Worm (Caenorhabditis elegans): ENCODE measurements around the gene rol-6.

The rol-6 gene

ce11 chrII:8716231-8716878 lies 16.5 kb upstream of the rol-6 start, which contains the start of the genes cyn-11 and T01B7.5 (continued):
- TF ChIP-seq pha-4 (tag; optimal IDR thresholded peaks at IDR 0.05) (no peak), unc-3 (GFP tag; conservative IDR thresholded peaks at IDR 0.05) (no peak), unc-3 (tag; optimal IDR thresholded peaks at IDR 0.05) (no peak), ceh-22 (tag; optimal IDR thresholded peaks at IDR 0.05) (no peak), fkh-10 (GFP tag; optimal IDR thresholded peaks at IDR 0.05) (no peak), odd-2 (tag; optimal IDR thresholded peaks at IDR 0.05) (no peak), ceh-34 (tag; optimal IDR thresholded peaks at IDR 0.05) (peak; percentile 6), ceh-6 (GFP tag; optimal IDR thresholded peaks at IDR 0.05) (no peak), F13H6.1 (tag; optimal IDR thresholded peaks at IDR 0.05) (no peak), ceh-19 (GFP tag; optimal IDR thresholded peaks at IDR 0.05) (no peak), ceh-30 (tag; optimal IDR thresholded peaks at IDR 0.05) (no peak), pqm-1 (tag; optimal IDR thresholded peaks at IDR 0.05) (no peak), nfya-1 (tag; optimal IDR thresholded peaks at IDR 0.05) (peak; percentile 27), madf-2 (tag; optimal IDR thresholded peaks at IDR 0.05) (no peak), K02D7.2 (tag; optimal IDR thresholded peaks at IDR 0.05) (no peak), C38D4.7 (GFP tag; optimal IDR thresholded peaks at IDR 0.05) (no peak), nhr-232 (tag; optimal IDR thresholded peaks at IDR 0.05) (no peak), hlh-6 (tag; optimal IDR thresholded peaks at IDR 0.05) (no peak), mec-3 (tag; optimal IDR thresholded peaks at IDR 0.05; ENCODE audit: borderline replicate concordance) (no peak), che-1 (tag; optimal IDR thresholded peaks at IDR 0.05) (no peak), hlh-13 (GFP tag; optimal IDR thresholded peaks at IDR 0.05) (no peak), hlh-30 (tag; optimal IDR thresholded peaks at IDR 0.05; ENCODE audit: insufficient read depth) (no peak), pax-1 (tag; optimal IDR thresholded peaks at IDR 0.05) (no peak), lim-6 (tag; optimal IDR thresholded peaks at IDR 0.05) (no peak), fkh-6 (tag; optimal IDR thresholded peaks at IDR 0.05) (no peak), ceh-48 (tag; optimal IDR thresholded peaks at IDR 0.05) (no peak), pag-3 (tag; optimal IDR thresholded peaks at IDR 0.05; ENCODE audit: borderline replicate concordance) (no peak), dve-1 (tag; optimal IDR thresholded peaks at IDR 0.05) (no peak), tbx-2 (tag; optimal IDR thresholded peaks at IDR 0.05) (peak; percentile 45), dmd-4 (tag; optimal IDR thresholded peaks at IDR 0.05; ENCODE audit: borderline replicate concordance) (no peak), elt-2 (tag; optimal IDR thresholded peaks at IDR 0.05) (peak; percentile 63), ets-4 (tag; optimal IDR thresholded peaks at IDR 0.05) (no peak), nhr-11 (tag; optimal IDR thresholded peaks at IDR 0.05) (no peak), sox-2 (GFP tag; IDR thresholded peaks at IDR 0.05) (no peak; the same call in 1 of the 2 replicates), ahr-1 (tag; optimal IDR thresholded peaks at IDR 0.05) (no peak), T23F11.4 (GFP tag; optimal IDR thresholded peaks at IDR 0.05) (no peak), hlh-8 (tag; optimal IDR thresholded peaks at IDR 0.05) (no peak), hlh-15 (tag; optimal IDR thresholded peaks at IDR 0.05) (no peak), Y22D7AL.16 (tag; optimal IDR thresholded peaks at IDR 0.05) (no peak)

ce11 chrII:8717579-8717978 lies 15.3 kb upstream of the rol-6 start:
- TF ChIP-seq ceh-22 (tag; optimal IDR thresholded peaks at IDR 0.05), result no peak
- TF ChIP-seq mec-3 (tag; optimal IDR thresholded peaks at IDR 0.05; ENCODE audit: borderline replicate concordance), result no peak
- no peak for TF ChIP-seq ceh-2 (tag; optimal IDR thresholded peaks at IDR 0.05)
- no peak for TF ChIP-seq ceh-34 (tag; optimal IDR thresholded peaks at IDR 0.05)
- no peak for TF ChIP-seq pax-1 (tag; optimal IDR thresholded peaks at IDR 0.05)
- no peak for TF ChIP-seq pha-4 (tag; optimal IDR thresholded peaks at IDR 0.05)
- no peak for TF ChIP-seq Y22D7AL.16 (tag; optimal IDR thresholded peaks at IDR 0.05)
- TF ChIP-seq npax-4 (tag; optimal IDR thresholded peaks at IDR 0.05), result no peak
- no peak for TF ChIP-seq zip-5 (tag; optimal IDR thresholded peaks at IDR 0.05)
- no peak for TF ChIP-seq C38D4.7 (GFP tag; optimal IDR thresholded peaks at IDR 0.05)
- no peak for TF ChIP-seq ttx-3 (tag; optimal IDR thresholded peaks at IDR 0.05)
- no peak for TF ChIP-seq lin-11 (tag; optimal IDR thresholded peaks at IDR 0.05)
- no peak for TF ChIP-seq tbx-2 (tag; optimal IDR thresholded peaks at IDR 0.05)
- TF ChIP-seq gmeb-2 (tag; optimal IDR thresholded peaks at IDR 0.05), result no peak
- TF ChIP-seq tbx-7 (tag; optimal IDR thresholded peaks at IDR 0.05), result no peak
- no peak for TF ChIP-seq ceh-31 (tag; optimal IDR thresholded peaks at IDR 0.05)

Measured in whole organism, late embryonic.